Worm (Caenorhabditis elegans) whole organism, early embryonic: Measurements from ENCODE around the gene B0310.1.
"Not testable (repeated sequence)": the region's sequence is repeated elsewhere in the genome, so short reads cannot be mapped to it uniquely, and the experiment has no call there.

Experiments used
- F13C5.2 ChIP-seq: sonication (generic microtip); optimal IDR thresholded peaks from 2 replicates; lab custom pipeline; 2017; ENCODE audit warnings: mild to moderate bottlenecking, missing genetic modification characterization, inconsistent platforms, missing compliant biosample characterization
- aly-1 ChIP-seq: sonication (generic microtip); optimal IDR thresholded peaks from 2 replicates; lab custom pipeline; 2016; ENCODE audit warnings: missing genetic modification characterization, missing compliant biosample characterization
- ama-1 ChIP-seq: fragments of 150-350 bp; optimal IDR thresholded peaks from 2 replicates; lab custom pipeline; 2014
- ceh-13 ChIP-seq: fragments of 200-800 bp; sonication (Bioruptor generic); optimal IDR thresholded peaks from 2 replicates; lab custom pipeline; 2018; ENCODE audit warnings: mild to moderate bottlenecking, missing genetic modification characterization, missing compliant biosample characterization
- ets-7 ChIP-seq: sonication (generic microtip); optimal IDR thresholded peaks from 2 replicates; lab custom pipeline; 2016; ENCODE audit warnings: missing genotype, missing genetic modification characterization, missing compliant biosample characterization
- flt-1 ChIP-seq: fragments of 200-800 bp; sonication (Bioruptor generic); IDR thresholded peaks from 2 replicates; pipeline ENCODE4 v1.3.6; 2022; ENCODE audit warnings: missing genetic modification characterization, missing compliant biosample characterization
- hmbx-1 ChIP-seq: sonication (generic microtip); optimal IDR thresholded peaks from 2 replicates; lab custom pipeline; 2016; ENCODE audit warnings: mild to moderate bottlenecking, missing genetic modification characterization, missing compliant biosample characterization
- hnd-1 ChIP-seq: sonication (generic microtip); optimal IDR thresholded peaks from 2 replicates; lab custom pipeline; 2016; ENCODE audit warnings: missing genetic modification characterization, missing compliant biosample characterization
- pes-1 ChIP-seq: fragments of 200-800 bp; sonication (Bioruptor generic); IDR thresholded peaks from 2 replicates; pipeline ENCODE4 v1.3.6; 2022; ENCODE audit warnings: missing genetic modification reagents, missing genetic modification characterization, missing compliant biosample characterization
- scrt-1 ChIP-seq: fragments of 200-800 bp; sonication (Bioruptor generic); IDR thresholded peaks from 2 replicates; pipeline ENCODE4 v1.3.6; 2022; ENCODE audit warnings: missing genetic modification characterization, missing compliant biosample characterization
- sea-1 ChIP-seq: fragments of 200-800 bp; sonication (Bioruptor generic); conservative IDR thresholded peaks from 2 replicates; pipeline ENCODE4 v1.3.6; 2022; ENCODE audit warnings: missing genetic modification characterization, missing compliant biosample characterization
- tbx-11 ChIP-seq: fragments of 200-800 bp; sonication (Bioruptor generic); IDR thresholded peaks from 2 replicates; pipeline ENCODE4 v1.3.6; 2022; ENCODE audit warnings: missing genetic modification characterization, missing compliant biosample characterization
- tra-4 ChIP-seq: sonication (generic microtip); optimal IDR thresholded peaks from 2 replicates; lab custom pipeline; 2017; ENCODE audit warnings: missing genetic modification characterization, missing compliant biosample characterization

DNA sequence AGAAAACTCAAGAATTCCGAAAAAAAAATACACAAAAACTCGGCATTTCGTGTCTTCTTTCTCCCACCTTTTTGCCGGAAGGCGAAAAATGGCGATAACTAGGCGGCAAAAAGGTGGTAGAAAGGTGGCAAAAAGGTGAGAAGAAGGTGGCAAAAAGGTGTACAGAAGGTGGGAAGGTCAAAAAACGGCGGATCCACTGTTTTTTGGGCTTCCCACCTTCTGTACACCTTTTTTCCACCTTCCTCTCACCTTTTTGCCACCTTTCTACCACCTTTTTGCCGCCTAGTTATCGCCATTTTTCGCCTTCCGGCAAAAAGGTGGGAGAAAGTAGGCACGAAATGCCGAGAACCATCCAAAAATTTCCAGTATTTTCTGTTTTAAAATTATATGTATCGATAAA lies 27.1 kb upstream of the B0310.1 start:
- TF ChIP-seq sea-1 (GFP tag; lab: Robert Waterston, UW) (0 out of 2 replicates have a peak, but pooled peaks have one; percentile 53), scrt-1 (GFP tag; lab: Robert Waterston, UW) (peak; percentile 53; the same call in 1 of the 2 replicates), flt-1 (GFP tag; lab: Robert Waterston, UW) (peak; percentile 35; the same call in 1 of the 2 replicates), pes-1 (peak; percentile 54)
- TF ChIP-seq ama-1 (lab: Kevin White, UChicago); tra-4 (tag; lab: Kevin White, UChicago); hmbx-1 (tag; lab: Kevin White, UChicago); F13C5.2 (tag; lab: Kevin White, UChicago); tbx-11 (GFP tag; lab: Robert Waterston, UW); ceh-13 (GFP tag; lab: Kevin White, UChicago); ets-7 (tag; lab: Kevin White, UChicago); aly-1 (tag; lab: Kevin White, UChicago); hnd-1: not testable (repeated sequence)
